Worm (Caenorhabditis elegans) whole organism, young adult: ENCODE measurements around the gene F34D10.3.

Source experiments
- D2030.7 ChIP-seq: fragments of 200-800 bp; sonication (Bioruptor generic); IDR thresholded peaks from 2 replicates; pipeline ENCODE4 v1.3.6; 2022; ENCODE audit warnings: missing genetic modification reagents, missing genetic modification characterization, missing compliant biosample characterization
- F33H1.4 ChIP-seq: fragments of 200-800 bp; sonication (Bioruptor generic); IDR thresholded peaks from 2 replicates; pipeline ENCODE4 v1.3.6; 2022; ENCODE audit warnings: missing genetic modification reagents, missing genetic modification characterization, missing compliant biosample characterization
- F37B4.10 ChIP-seq: fragments of 200-800 bp; sonication (Bioruptor generic); IDR thresholded peaks from 2 replicates; pipeline ENCODE4 v1.3.6; 2022; ENCODE audit warnings: missing genetic modification characterization, missing compliant biosample characterization
- F57A8.1 ChIP-seq: fragments of 200-800 bp; sonication (Bioruptor generic); optimal IDR thresholded peaks from 2 replicates; lab custom pipeline; 2018; ENCODE audit warnings: mild to moderate bottlenecking, missing genetic modification characterization, moderate library complexity, missing compliant biosample characterization
- Y67H2A.10 ChIP-seq: fragments of 200-800 bp; sonication (Bioruptor generic); conservative IDR thresholded peaks from 2 replicates; pipeline ENCODE4 v1.3.6; 2022; ENCODE audit warnings: missing genetic modification reagents, missing genetic modification characterization, missing compliant biosample characterization
- Y79H2A.3 ChIP-seq: fragments of 200-800 bp; sonication (Bioruptor generic); conservative IDR thresholded peaks from 2 replicates; pipeline ENCODE4 v1.3.6; 2022; ENCODE audit warnings: missing genetic modification reagents, missing genetic modification characterization, missing compliant biosample characterization
- ama-1 ChIP-seq, 3 experiments: fragments of 150-350 bp in 1 of 3; sonication (generic microtip) in 2 of 3; optimal IDR thresholded peaks; 2 replicates each; lab custom pipeline; 2014 to 2018; ENCODE audit warnings: missing biosample characterization in 2 of 3, missing genetic modification characterization in 2 of 3, missing genetic modification reagents in 2 of 3
- bed-1 ChIP-seq: fragments of 200-800 bp; sonication (Bioruptor generic); IDR thresholded peaks from 2 replicates; pipeline ENCODE4 v1.3.6; 2022; ENCODE audit warnings: missing genetic modification reagents, missing genetic modification characterization, missing compliant biosample characterization
- cebp-1 ChIP-seq, 2 experiments: fragments of 200-800 bp in 1 of 2; sonication (Bioruptor generic) in 1 of 2; sonication (generic microtip) in 1 of 2; IDR thresholded peaks in 1 of 2; optimal IDR thresholded peaks in 1 of 2; 2 replicates each; pipeline versions ENCODE4 v1.3.6 to Lab custom; 2017 to 2022; ENCODE audit warnings: missing compliant biosample characterization in 2 of 2, missing genetic modification characterization in 2 of 2, mild to moderate bottlenecking in 1 of 2, missing genetic modification reagents in 1 of 2, moderate library complexity in 1 of 2
- ceh-100 ChIP-seq: fragments of 200-800 bp; sonication (Bioruptor generic); IDR thresholded peaks from 2 replicates; pipeline ENCODE4 v1.3.6; 2022; ENCODE audit warnings: missing genetic modification reagents, missing genetic modification characterization, missing compliant biosample characterization
- ceh-27 ChIP-seq: fragments of 200-800 bp; sonication (Bioruptor generic); optimal IDR thresholded peaks from 2 replicates; lab custom pipeline; 2018; ENCODE audit warnings: mild to moderate bottlenecking, missing genetic modification characterization, moderate library complexity, missing compliant biosample characterization
- dpff-1 ChIP-seq: sonication (generic microtip); optimal IDR thresholded peaks from 2 replicates; lab custom pipeline; 2017; ENCODE audit warnings: mild to moderate bottlenecking, missing genetic modification characterization, missing compliant biosample characterization
- dpl-1 ChIP-seq: fragments of 150-350 bp; optimal IDR thresholded peaks from 2 replicates; lab custom pipeline; 2014; ENCODE audit warnings: missing biosample characterization, missing genetic modification reagents, missing genetic modification characterization
- efl-1 ChIP-seq: fragments of 150-350 bp; optimal IDR thresholded peaks from 2 replicates; lab custom pipeline; 2014; ENCODE audit warnings: missing biosample characterization, missing genetic modification reagents, missing genetic modification characterization
- ekl-4 ChIP-seq: fragments of 200-800 bp; sonication (Bioruptor generic); IDR thresholded peaks from 2 replicates; pipeline ENCODE4 v1.3.6; 2022; ENCODE audit warnings: missing genetic modification reagents, missing genetic modification characterization, missing compliant biosample characterization
- him-1 ChIP-seq: sonication (generic microtip); optimal IDR thresholded peaks from 2 replicates; lab custom pipeline; 2016; ENCODE audit warnings: missing genotype, missing genetic modification reagents, missing genetic modification characterization, missing compliant biosample characterization
- hsf-1 ChIP-seq: fragments of 200-800 bp; sonication (Bioruptor generic); IDR thresholded peaks from 2 replicates; pipeline ENCODE4 v1.3.6; 2022; ENCODE audit warnings: missing genetic modification reagents, missing genetic modification characterization, missing compliant biosample characterization
- lin-40 ChIP-seq: sonication (generic microtip); optimal IDR thresholded peaks from 2 replicates; lab custom pipeline; 2016; ENCODE audit warnings: missing genetic modification characterization, mild to moderate bottlenecking, missing compliant biosample characterization, missing genotype, missing genetic modification reagents
- lin-54 ChIP-seq: fragments of 200-800 bp; sonication (Bioruptor generic); optimal IDR thresholded peaks from 2 replicates; lab custom pipeline; 2018; ENCODE audit warnings: mild to moderate bottlenecking, missing genetic modification characterization, missing compliant biosample characterization
- lsl-1 ChIP-seq: fragments of 200-800 bp; sonication (Bioruptor generic); optimal IDR thresholded peaks from 2 replicates; lab custom pipeline; 2018; ENCODE audit warnings: mild to moderate bottlenecking, missing genetic modification characterization, moderate library complexity, missing compliant biosample characterization
- madf-6 ChIP-seq: fragments of 200-800 bp; sonication (Bioruptor generic); IDR thresholded peaks from 2 replicates; pipeline ENCODE4 v1.3.6; 2022; ENCODE audit warnings: missing genetic modification reagents, missing genetic modification characterization, missing compliant biosample characterization
- madf-8 ChIP-seq: fragments of 200-800 bp; sonication (Bioruptor generic); conservative IDR thresholded peaks from 2 replicates; pipeline ENCODE4 v1.3.6; 2022; ENCODE audit warnings: missing genetic modification reagents, missing genetic modification characterization, missing compliant biosample characterization
- mcd-1 ChIP-seq: fragments of 200-800 bp; sonication (Bioruptor generic); IDR thresholded peaks from 2 replicates; pipeline ENCODE4 v1.3.6; 2022; ENCODE audit warnings: missing genetic modification reagents, missing genetic modification characterization, missing compliant biosample characterization
- nfya-1 ChIP-seq: sonication (generic microtip); optimal IDR thresholded peaks from 2 replicates; lab custom pipeline; 2017; ENCODE audit warnings: antibody characterized with exemption, missing compliant biosample characterization, missing genetic modification characterization, borderline replicate concordance; ENCODE audit not compliant: insufficient read depth
- sdz-38 ChIP-seq: sonication (generic microtip); optimal IDR thresholded peaks from 2 replicates; lab custom pipeline; 2016; ENCODE audit warnings: missing genotype, missing genetic modification characterization, missing compliant biosample characterization
- snpc-3.4 ChIP-seq: sonication (generic microtip); optimal IDR thresholded peaks from 2 replicates; lab custom pipeline; 2017; ENCODE audit warnings: missing genetic modification characterization, mild to moderate bottlenecking, missing compliant biosample characterization, antibody characterized with exemption, moderate library complexity, missing genotype, missing genetic modification reagents
- somi-1 ChIP-seq: fragments of 200-800 bp; sonication (Bioruptor generic); optimal IDR thresholded peaks from 2 replicates; lab custom pipeline; 2018; ENCODE audit warnings: mild to moderate bottlenecking, missing genetic modification characterization, missing compliant biosample characterization
- xnd-1 ChIP-seq: sonication (generic microtip); optimal IDR thresholded peaks from 2 replicates; lab custom pipeline; 2016; ENCODE audit warnings: missing genotype, missing genetic modification reagents, missing genetic modification characterization, missing compliant biosample characterization
- zfh-2 ChIP-seq: fragments of 200-800 bp; sonication (Bioruptor generic); conservative IDR thresholded peaks from 2 replicates; pipeline ENCODE4 v1.3.6; 2022; ENCODE audit warnings: missing genetic modification reagents, missing genetic modification characterization, missing compliant biosample characterization
- ztf-25 ChIP-seq: fragments of 200-800 bp; sonication (Bioruptor generic); IDR thresholded peaks from 2 replicates; pipeline ENCODE4 v1.3.6; 2022; ENCODE audit warnings: missing genetic modification reagents, missing genetic modification characterization, missing compliant biosample characterization
- ztf-6 ChIP-seq: fragments of 200-800 bp; sonication (Bioruptor generic); IDR thresholded peaks from 2 replicates; pipeline ENCODE4 v1.3.6; 2022; ENCODE audit warnings: missing genetic modification reagents, missing genetic modification characterization, missing compliant biosample characterization

The F34D10.3 gene

DNA sequence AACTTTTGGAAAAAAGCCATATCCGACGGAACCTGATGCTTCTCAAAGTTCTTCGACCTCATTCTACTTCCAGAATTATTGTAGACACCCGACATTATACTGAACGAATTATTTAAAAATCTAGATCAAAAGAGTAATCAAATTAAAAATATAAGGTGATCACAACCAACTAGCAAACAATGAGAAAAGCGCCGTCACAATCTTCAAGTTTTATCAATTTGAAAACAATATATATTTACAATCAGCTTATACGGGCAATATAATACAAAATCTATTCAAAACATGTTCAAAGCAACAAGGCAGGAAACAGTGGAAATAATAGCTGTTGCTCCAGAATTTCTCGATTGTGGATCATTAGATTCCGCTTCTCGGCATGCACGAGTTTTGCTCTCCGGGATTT is 9.2 kb upstream of the F34D10.3 start, which contains the start of gene C14B1.12:
Gene C14B1.12 (minus strand): TSS at position 101 of the 400 bp plus-strand sequence.
- TF ChIP-seq F57A8.1 (GFP tag; lab: Kevin White, UChicago) (no peak), ekl-4 (GFP tag; lab: Robert Waterston, UW) (peak; percentile 60; the same call in 1 of the 2 replicates)

DNA sequence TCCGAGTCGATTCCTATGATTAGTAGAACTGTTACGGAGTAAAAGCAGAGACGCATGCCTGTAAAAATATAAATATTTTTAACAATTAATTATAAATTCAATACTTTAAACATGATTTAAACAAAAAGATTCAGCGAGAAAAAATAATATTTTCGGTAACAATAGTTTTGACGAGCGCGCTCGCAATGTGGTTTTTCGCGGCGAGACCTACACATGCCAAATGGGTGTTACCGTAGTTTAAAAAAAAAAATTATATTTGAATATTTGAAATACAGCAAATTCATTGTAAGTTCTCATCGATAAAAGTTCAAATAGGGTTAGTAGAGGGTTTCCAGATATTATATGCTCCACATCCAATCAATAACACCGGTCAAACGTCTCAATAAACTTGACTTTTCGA is 7.6 kb upstream of the F34D10.3 start, which contains the start of gene gldi-5:
Gene gldi-5 (minus strand): TSS at position 58 of the 400 bp plus-strand sequence.
- TF ChIP-seq F33H1.4 (GFP tag; lab: Robert Waterston, UW) (peak; percentile 82), nfya-1 (no peak), lsl-1 (GFP tag; lab: Kevin White, UChicago) (peak; percentile 83), lin-54 (GFP tag; lab: Kevin White, UChicago) (peak; percentile 69), D2030.7 (GFP tag; lab: Robert Waterston, UW) (0 out of 2 replicates have a peak, but pooled peaks have one; percentile 26), madf-8 (GFP tag; lab: Robert Waterston, UW) (peak; percentile 46; the same call in 1 of the 2 replicates), snpc-3.4 (tag; lab: Kevin White, UChicago) (peak; percentile 28), xnd-1 (tag; lab: Kevin White, UChicago) (peak; percentile 45), madf-6 (GFP tag; lab: Robert Waterston, UW) (peak; percentile 77), efl-1 (peak; percentile 68), cebp-1 (GFP tag; IDR thresholded peaks at IDR 0.05; lab: Robert Waterston, UW) (no peak), cebp-1 (tag; optimal IDR thresholded peaks at IDR 0.05; lab: Kevin White, UChicago) (no peak), Y67H2A.10 (GFP tag; lab: Robert Waterston, UW) (no peak), dpl-1 (peak; percentile 33)

DNA sequence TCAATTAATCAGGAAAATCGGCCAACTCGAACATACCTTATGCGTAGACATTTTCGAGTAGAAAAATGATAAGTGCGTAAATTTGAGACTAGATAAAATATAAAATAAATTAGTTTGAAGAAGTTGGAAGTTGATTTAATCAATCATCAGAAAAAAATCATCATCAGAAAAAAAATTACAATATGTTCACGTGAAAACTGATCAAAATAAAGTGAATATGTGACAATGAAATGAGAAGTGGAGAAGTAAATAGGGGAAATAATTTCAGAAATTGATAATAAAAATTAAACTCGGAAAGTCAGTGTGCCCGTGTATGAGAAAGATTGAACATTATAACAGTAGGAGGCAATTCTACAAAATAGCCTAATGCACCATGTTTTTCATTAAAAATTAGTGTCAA is 4.5 kb upstream of the F34D10.3 start, which contains the start of gene F34D10.9:
Gene F34D10.9 (minus strand): TSS at position 101 of the 400 bp plus-strand sequence.
- TF ChIP-seq ztf-25 (GFP tag; lab: Robert Waterston, UW) (no peak), hsf-1 (no peak), bed-1 (GFP tag; lab: Robert Waterston, UW) (no peak), Y79H2A.3 (GFP tag; lab: Robert Waterston, UW) (0 out of 2 replicates have a peak, but pooled peaks have one; percentile 2), lin-40 (no peak), dpff-1 (no peak), ceh-27 (GFP tag; lab: Kevin White, UChicago) (no peak)
- TF ChIP-seq, all 124 proteins: peak for 1

- no peak for TF ChIP-seq him-1 (tag; lab: Kevin White, UChicago)
- TF ChIP-seq sdz-38 (tag; lab: Kevin White, UChicago) = no peak
Measured at ce11 chrIII:3730475-3730874, 3.6 kb upstream of the F34D10.3 start, which contains the start of gene F34D10.8. TSS of gene F34D10.8 (plus strand) at chrIII:3730775.

- TF ChIP-seq ceh-100 (GFP tag; lab: Robert Waterston, UW) (no peak), mcd-1 (GFP tag; lab: Robert Waterston, UW) (peak; percentile 69), efl-1 (peak; percentile 38), F37B4.10 (no peak)
- TF ChIP-seq, all 124 proteins: peak for 2
Measured at ce11 chrIII:3734990-3735389, 935 bp downstream of the F34D10.3 start, which contains the start of gene evl-18. TSS of gene evl-18 (minus strand) at chrIII:3735039.

DNA sequence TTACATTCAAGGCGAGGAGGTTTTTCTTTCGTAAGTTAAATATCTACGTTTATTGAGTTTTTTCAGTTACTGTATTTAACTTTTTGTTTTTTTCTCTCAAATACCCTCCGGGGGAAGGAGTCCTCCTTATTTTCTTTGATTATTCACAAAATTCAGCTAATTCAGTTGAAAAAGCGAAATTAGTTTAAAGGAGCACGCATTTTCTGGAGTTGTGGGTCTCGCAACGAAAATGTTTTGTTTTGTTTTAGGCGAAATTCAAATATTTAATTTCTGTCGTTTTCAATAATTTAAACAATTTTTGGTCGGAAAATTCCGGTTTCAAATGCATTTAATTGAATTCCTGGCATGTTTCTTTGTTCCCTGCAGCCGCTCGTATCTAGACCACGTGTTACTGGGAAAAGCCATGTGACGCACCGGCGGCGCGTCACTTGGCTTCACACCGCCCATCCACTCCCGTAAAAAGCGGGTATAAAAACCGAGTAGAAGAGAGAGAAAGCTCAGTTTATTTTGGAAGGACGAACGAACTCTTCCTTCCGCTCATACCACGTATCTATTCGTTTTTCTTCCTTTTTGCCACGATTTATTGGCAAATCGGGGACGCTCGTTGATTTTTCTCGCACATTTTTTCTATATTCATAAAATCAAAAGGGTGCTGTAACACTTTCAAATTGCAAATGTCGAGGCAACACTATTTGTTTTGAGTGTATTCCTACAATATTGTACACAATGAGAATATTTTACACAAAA is 1.6 kb downstream of the F34D10.3 start:
- TF ChIP-seq snpc-3.4 (tag; lab: Kevin White, UChicago) (peak; percentile 10), ztf-6 (GFP tag; lab: Robert Waterston, UW) (no peak), zfh-2 (GFP tag; lab: Robert Waterston, UW) (peak; percentile 46; the same call in 1 of the 2 replicates), bed-1 (GFP tag; lab: Robert Waterston, UW) (no peak), ama-1 (optimal IDR thresholded peaks at IDR 0.05; lab: Kevin White, UChicago) (peak; percentile 32), ama-1 (GFP tag; optimal IDR thresholded peaks at IDR 0.05; lab: Kevin White, UChicago) (no peak), somi-1 (peak; percentile 12), F33H1.4 (GFP tag; lab: Robert Waterston, UW) (peak; percentile 70), D2030.7 (GFP tag; lab: Robert Waterston, UW) (0 out of 2 replicates have a peak, but pooled peaks have one; percentile 20)
